Fruit fly (Drosophila melanogaster) whole organism, prepupa: Measurements from ENCODE around the gene Cp7Fc.
A peak's percentile ranks its signal among the peaks of the same experiment; 100 is the strongest.

ENCODE experiments used
- Blimp-1 ChIP-seq: fragments of 200-800 bp; sonication (Bioruptor generic); optimal IDR thresholded peaks from 3 replicates; lab custom pipeline; 2017; ENCODE audit warnings: missing biosample characterization, missing genetic modification characterization, mild to moderate bottlenecking, moderate library complexity, missing genetic modification reagents
- CG10669 ChIP-seq: fragments of 200-800 bp; sonication (Bioruptor generic); optimal IDR thresholded peaks from 3 replicates; lab custom pipeline; 2018; ENCODE audit warnings: missing biosample characterization, mild to moderate bottlenecking, missing genetic modification characterization, moderate library complexity
- CG11762 ChIP-seq: fragments of 200-800 bp; sonication (Bioruptor generic); optimal IDR thresholded peaks from 3 replicates; lab custom pipeline; 2016; ENCODE audit warnings: missing biosample characterization, missing genetic modification characterization; ENCODE audit not compliant: insufficient read depth
- CG11902 ChIP-seq: fragments of 200-800 bp; sonication (Bioruptor generic); optimal IDR thresholded peaks from 3 replicates; lab custom pipeline; 2016; ENCODE audit warnings: missing biosample characterization, missing genetic modification characterization
- CG15336 ChIP-seq: fragments of 200-800 bp; sonication (Bioruptor generic); IDR thresholded peaks from 2 replicates; pipeline ENCODE4 v1.3.6; 2022; ENCODE audit warnings: missing biosample characterization, missing genetic modification characterization
- CG16779 ChIP-seq: fragments of 200-800 bp; sonication (Bioruptor generic); optimal IDR thresholded peaks from 3 replicates; lab custom pipeline; 2017; ENCODE audit warnings: missing biosample characterization, mild to moderate bottlenecking, missing genetic modification characterization
- CG3032 ChIP-seq: fragments of 200-800 bp; optimal IDR thresholded peaks from 2 replicates; lab custom pipeline; 2019; ENCODE audit warnings: missing biosample characterization, mild to moderate bottlenecking, missing genetic modification characterization, moderate library complexity
- CG31627 ChIP-seq: fragments of 200-800 bp; sonication (Bioruptor generic); optimal IDR thresholded peaks from 3 replicates; lab custom pipeline; 2016; ENCODE audit warnings: missing biosample characterization, missing genetic modification characterization
- CG34406 ChIP-seq: fragments of 200-800 bp; sonication (Bioruptor generic); optimal IDR thresholded peaks from 3 replicates; lab custom pipeline; 2016; ENCODE audit warnings: missing biosample characterization, missing genetic modification characterization
- CG3919 ChIP-seq: fragments of 200-800 bp; sonication (Bioruptor generic); optimal IDR thresholded peaks from 3 replicates; lab custom pipeline; 2016; ENCODE audit warnings: missing biosample characterization, missing genetic modification characterization
- CG6163 ChIP-seq: fragments of 200-800 bp; sonication (Bioruptor generic); IDR thresholded peaks from 3 replicates; pipeline ENCODE4 v1.3.6; 2022; ENCODE audit warnings: missing biosample characterization, missing genetic modification characterization
- CG6792 ChIP-seq: fragments of 200-800 bp; sonication (Bioruptor generic); optimal IDR thresholded peaks from 3 replicates; lab custom pipeline; 2016; ENCODE audit warnings: missing biosample characterization, missing genetic modification characterization
- CG6808 ChIP-seq: fragments of 200-800 bp; sonication (Bioruptor generic); optimal IDR thresholded peaks from 3 replicates; lab custom pipeline; 2017; ENCODE audit warnings: missing biosample characterization, missing genetic modification characterization, mild to moderate bottlenecking, moderate library complexity, missing genetic modification reagents
- CG6854 ChIP-seq: fragments of 200-800 bp; sonication (Bioruptor generic); optimal IDR thresholded peaks from 2 replicates; lab custom pipeline; 2017; ENCODE audit warnings: missing biosample characterization, mild to moderate bottlenecking, missing genetic modification characterization
- CG8119 ChIP-seq: fragments of 200-800 bp; sonication (Bioruptor generic); IDR thresholded peaks from 3 replicates; pipeline ENCODE4 v1.3.6; 2022; ENCODE audit warnings: missing biosample characterization, missing genetic modification characterization
- CG8319 ChIP-seq: fragments of 200-800 bp; sonication (Bioruptor generic); optimal IDR thresholded peaks from 3 replicates; lab custom pipeline; 2016; ENCODE audit warnings: missing biosample characterization, missing genetic modification characterization
- CG9139 ChIP-seq: fragments of 200-800 bp; sonication (Bioruptor generic); optimal IDR thresholded peaks from 3 replicates; lab custom pipeline; 2017; ENCODE audit warnings: missing biosample characterization, mild to moderate bottlenecking, missing genetic modification characterization
- Eip78C ChIP-seq: fragments of 200-800 bp; sonication (Bioruptor generic); peaks from one replicate; lab custom pipeline; 2016; ENCODE audit warnings: missing biosample characterization, missing genetic modification characterization
- Eip93F ChIP-seq: fragments of 200-800 bp; sonication (Bioruptor generic); optimal IDR thresholded peaks from 2 replicates; lab custom pipeline; 2016; ENCODE audit warnings: missing biosample characterization, mild to moderate bottlenecking, missing genetic modification characterization
- Ets96B ChIP-seq: fragments of 200-800 bp; optimal IDR thresholded peaks from 2 replicates; lab custom pipeline; 2019; ENCODE audit warnings: missing biosample characterization, mild to moderate bottlenecking, missing genetic modification characterization, moderate library complexity
- Hr38 ChIP-seq: sonication (Bioruptor generic); optimal IDR thresholded peaks from 2 replicates; lab custom pipeline; 2016; ENCODE audit warnings: missing biosample characterization, missing genetic modification characterization
- Hr39 ChIP-seq: fragments of 200-800 bp; sonication (Bioruptor generic); optimal IDR thresholded peaks from 2 replicates; lab custom pipeline; 2016; ENCODE audit warnings: missing biosample characterization, missing genetic modification characterization
- Met ChIP-seq: fragments of 200-800 bp; sonication (Bioruptor generic); optimal IDR thresholded peaks from 3 replicates; lab custom pipeline; 2016; ENCODE audit warnings: missing biosample characterization, missing genetic modification characterization
- Smox ChIP-seq: fragments of 200-800 bp; sonication (Bioruptor generic); optimal IDR thresholded peaks from 3 replicates; lab custom pipeline; 2016; ENCODE audit warnings: missing biosample characterization, missing genetic modification characterization
- Sox102F ChIP-seq: fragments of 200-800 bp; sonication (Bioruptor generic); optimal IDR thresholded peaks from 2 replicates; lab custom pipeline; 2016; ENCODE audit warnings: missing biosample characterization, mild to moderate bottlenecking, missing genetic modification characterization
- Sox15 ChIP-seq: fragments of 200-800 bp; sonication (Bioruptor generic); optimal IDR thresholded peaks from 3 replicates; lab custom pipeline; 2016; ENCODE audit warnings: missing biosample characterization, missing genetic modification characterization
- achi ChIP-seq: fragments of 200-800 bp; sonication (Bioruptor generic); optimal IDR thresholded peaks from 3 replicates; lab custom pipeline; 2016; ENCODE audit warnings: missing biosample characterization, missing genetic modification characterization
- acj6 ChIP-seq: fragments of 200-800 bp; sonication (Bioruptor generic); optimal IDR thresholded peaks from 3 replicates; lab custom pipeline; 2016; ENCODE audit warnings: missing biosample characterization, missing genetic modification characterization
- cyc ChIP-seq: fragments of 200-800 bp; sonication (Bioruptor generic); optimal IDR thresholded peaks from 3 replicates; lab custom pipeline; 2016; ENCODE audit warnings: missing biosample characterization, missing genetic modification characterization
- dac ChIP-seq: fragments of 200-800 bp; sonication (Bioruptor generic); optimal IDR thresholded peaks from 2 replicates; lab custom pipeline; 2017; ENCODE audit warnings: missing biosample characterization, mild to moderate bottlenecking, missing genetic modification characterization
- dsx ChIP-seq: fragments of 200-800 bp; optimal IDR thresholded peaks from 3 replicates; lab custom pipeline; 2019; ENCODE audit warnings: missing biosample characterization, mild to moderate bottlenecking, missing genetic modification characterization, moderate library complexity; ENCODE audit not compliant: poor library complexity, severe bottlenecking
- eg ChIP-seq: fragments of 200-800 bp; sonication (Bioruptor generic); IDR thresholded peaks from 3 replicates; pipeline ENCODE4 v1.3.6; 2022; ENCODE audit warnings: missing biosample characterization, missing genetic modification characterization
- esn ChIP-seq: fragments of 200-800 bp; sonication (Bioruptor generic); optimal IDR thresholded peaks from 2 replicates; lab custom pipeline; 2016; ENCODE audit warnings: missing biosample characterization, mild to moderate bottlenecking, missing genetic modification characterization, moderate library complexity
- fkh ChIP-seq: fragments of 200-800 bp; sonication (Bioruptor generic); optimal IDR thresholded peaks from 3 replicates; lab custom pipeline; 2017; ENCODE audit warnings: missing biosample characterization, mild to moderate bottlenecking, missing genetic modification characterization, moderate library complexity
- lz ChIP-seq: fragments of 200-800 bp; sonication (Bioruptor generic); optimal IDR thresholded peaks from 3 replicates; lab custom pipeline; 2016; ENCODE audit warnings: missing biosample characterization, missing genetic modification characterization
- pdm3 ChIP-seq: fragments of 200-800 bp; sonication (Bioruptor generic); optimal IDR thresholded peaks from 3 replicates; lab custom pipeline; 2016; ENCODE audit warnings: missing biosample characterization, missing genetic modification characterization
- salr ChIP-seq, 2 experiments: fragments of 200-800 bp; sonication (Bioruptor generic); optimal IDR thresholded peaks; 3 replicates each; lab custom pipeline; 2016 to 2018; ENCODE audit warnings: missing biosample characterization in 2 of 2, missing genetic modification characterization in 2 of 2, mild to moderate bottlenecking in 1 of 2
- svp ChIP-seq: fragments of 200-800 bp; sonication (Bioruptor generic); peaks from one replicate; lab custom pipeline; 2016; ENCODE audit warnings: missing biosample characterization, missing genetic modification characterization
- vri ChIP-seq: fragments of 200-800 bp; sonication (Bioruptor generic); optimal IDR thresholded peaks from 3 replicates; lab custom pipeline; 2016; ENCODE audit warnings: missing biosample characterization, mild to moderate bottlenecking, missing genetic modification characterization

Cp7Fc gene

DNA sequence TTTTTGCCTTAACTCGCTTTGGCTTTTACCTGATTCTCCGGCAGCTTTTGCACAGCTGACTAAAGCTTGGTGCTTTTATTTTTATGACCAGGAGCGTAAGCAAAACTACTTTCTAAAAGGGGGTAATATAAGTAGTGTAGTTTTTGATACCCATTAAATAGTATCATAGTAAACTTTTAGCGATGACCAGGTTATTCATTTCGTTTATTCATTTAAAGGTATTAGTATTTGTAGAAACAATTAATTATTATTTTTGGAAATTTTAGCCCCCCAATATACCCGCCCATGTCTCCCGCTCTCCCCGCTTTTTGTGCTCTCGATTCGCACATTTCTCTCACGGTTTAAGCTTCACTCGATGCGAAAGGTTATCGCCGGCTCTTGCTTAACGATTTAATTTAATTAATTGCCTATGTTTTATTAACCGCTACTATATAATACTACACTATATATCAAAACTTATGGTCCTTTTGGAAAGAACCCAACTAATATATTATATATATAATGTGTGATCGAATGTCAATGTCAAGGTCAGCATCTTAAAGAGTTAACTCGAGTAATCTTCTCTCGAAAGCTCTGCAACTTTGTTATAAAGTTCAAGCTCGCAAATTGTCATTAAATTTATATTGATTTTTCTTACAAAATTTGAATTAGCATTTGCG, 12.4 kb upstream of the Cp7Fc start, which contains the start of gene Sptr (continued):
- TF ChIP-seq esn (GFP tag; lab: Kevin White, UChicago) (peak; percentile 97), CG15336 (GFP tag; lab: Robert Waterston, UW) (peak; percentile 96), dsx (GFP tag; lab: Kevin White, UChicago) (peak; percentile 94), cyc (GFP tag; lab: Kevin White, UChicago) (peak; percentile 92), vri (peak; percentile 93), lz (GFP tag; lab: Kevin White, UChicago) (peak; percentile 96), eg (peak; percentile 96), CG3032 (tag; lab: Kevin White, UChicago) (peak; percentile 95), Eip93F (GFP tag; lab: Kevin White, UChicago) (peak; percentile 82), CG8319 (GFP tag; lab: Kevin White, UChicago) (peak; percentile 92), CG34406 (peak; percentile 94), svp (GFP tag; lab: Kevin White, UChicago) (peak; percentile 98), achi (peak; percentile 94), Smox (GFP tag; lab: Kevin White, UChicago) (peak; percentile 95), CG16779 (peak; percentile 92), fkh (GFP tag; lab: Kevin White, UChicago) (no peak), dac (GFP tag; lab: Kevin White, UChicago) (peak; percentile 86)

DNA sequence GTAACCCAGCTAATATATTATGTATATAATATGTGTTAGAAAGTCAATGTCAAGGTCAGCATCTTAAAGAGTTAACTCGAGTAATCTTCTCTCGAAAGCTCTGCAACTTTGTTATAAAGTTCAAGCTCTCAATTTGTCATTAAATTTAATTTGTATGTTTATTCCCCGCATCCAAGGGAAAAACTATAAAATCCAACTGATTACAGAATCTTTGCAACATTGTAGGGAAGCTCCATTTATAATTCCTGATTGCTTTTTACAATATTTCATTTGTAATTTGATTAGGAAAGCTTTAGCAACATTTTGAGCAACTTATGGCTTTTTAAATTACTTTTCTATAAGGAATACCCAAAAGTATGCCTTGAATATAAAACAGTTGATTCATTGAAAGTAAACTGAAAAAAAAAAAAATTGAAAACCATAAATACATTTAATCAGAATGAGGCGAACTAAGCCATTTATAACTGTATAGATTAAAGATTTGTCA, 10.1 kb upstream of the Cp7Fc start:
- TF ChIP-seq Eip78C (GFP tag; lab: Kevin White, UChicago) (peak; percentile 4), achi (no peak), dsx (GFP tag; lab: Kevin White, UChicago) (peak; percentile 97)

DNA sequence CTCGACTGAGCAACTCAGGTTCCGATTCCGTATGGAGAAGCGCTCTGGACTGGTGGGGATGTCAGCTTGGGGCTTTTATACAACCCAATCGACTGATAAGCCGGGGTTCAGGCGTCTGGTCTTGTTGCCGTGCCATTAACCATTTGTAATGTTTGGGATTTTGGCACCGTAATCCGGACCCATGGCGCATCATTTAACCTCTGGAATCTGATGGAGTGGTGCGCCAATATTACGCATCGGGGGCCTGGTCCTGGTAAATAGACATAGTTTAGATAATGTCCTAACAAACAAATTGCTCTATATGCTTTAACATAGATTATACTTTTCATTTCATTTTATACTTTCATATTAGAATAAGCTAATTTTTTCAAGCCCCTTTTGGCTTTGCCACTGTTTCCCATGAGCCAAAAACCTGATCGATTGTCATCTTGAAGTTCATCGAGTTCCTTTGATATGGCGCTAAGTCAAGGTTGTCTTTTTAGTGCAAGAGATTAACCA, 7.9 kb upstream of the Cp7Fc start, which contains the start of gene CG12116:
CG12116 (minus strand) TSS at position 51 of the 498 bp plus-strand sequence.
- TF ChIP-seq Sox102F (peak; percentile 18), Sox15 (GFP tag; lab: Kevin White, UChicago) (no peak), salr (GFP tag; optimal IDR thresholded peaks at IDR 0.05; lab: Kevin White, UChicago) (no peak), CG9139 (GFP tag; lab: Kevin White, UChicago) (no peak), Blimp-1 (no peak), acj6 (GFP tag; lab: Kevin White, UChicago) (no peak), CG6163 (GFP tag; lab: Robert Waterston, UW) (no peak), CG11762 (GFP tag; lab: Kevin White, UChicago) (no peak), CG10669 (GFP tag; lab: Kevin White, UChicago) (no peak), CG8119 (GFP tag; lab: Robert Waterston, UW) (no peak), CG16779 (no peak), lz (GFP tag; lab: Kevin White, UChicago) (no peak), Hr39 (GFP tag; lab: Kevin White, UChicago) (peak; percentile 24), Smox (GFP tag; lab: Kevin White, UChicago) (peak; percentile 18), CG31627 (peak; percentile 7), svp (GFP tag; lab: Kevin White, UChicago) (peak; percentile 98), Met (GFP tag; lab: Kevin White, UChicago) (peak; percentile 13), CG3919 (GFP tag; lab: Kevin White, UChicago) (no peak), Hr38 (no peak)

DNA sequence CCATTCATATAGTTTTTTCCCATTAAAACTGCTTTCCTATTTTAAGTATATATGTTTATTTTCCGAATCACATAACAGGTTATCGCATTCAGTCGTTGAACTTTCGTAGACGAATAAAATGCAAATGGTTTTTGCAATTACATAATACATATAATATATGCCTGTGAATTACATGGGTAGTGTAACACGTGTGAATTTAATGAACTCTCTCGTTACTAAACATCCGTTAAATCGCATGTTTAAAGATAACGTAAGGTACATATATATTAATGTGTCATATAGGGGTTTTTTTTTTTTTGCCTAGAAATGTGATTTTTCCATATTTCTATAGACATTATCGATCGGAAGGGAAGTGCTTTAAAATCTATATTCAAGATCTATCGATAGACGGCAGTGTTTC, 7.3 kb upstream of the Cp7Fc start:
- TF ChIP-seq CG6792 (GFP tag; lab: Kevin White, UChicago) (no peak), cyc (GFP tag; lab: Kevin White, UChicago) (no peak), CG15336 (GFP tag; lab: Robert Waterston, UW) (no peak), CG6808 (GFP tag; lab: Kevin White, UChicago) (no peak), Sox102F (no peak), CG34406 (no peak), pdm3 (GFP tag; lab: Kevin White, UChicago) (no peak), Ets96B (tag; lab: Kevin White, UChicago) (no peak), Blimp-1 (no peak), vri (no peak), CG11762 (GFP tag; lab: Kevin White, UChicago) (no peak), Hr39 (GFP tag; lab: Kevin White, UChicago) (no peak), Hr38 (no peak), CG31627 (no peak), CG6854 (GFP tag; lab: Kevin White, UChicago) (no peak), Eip93F (GFP tag; lab: Kevin White, UChicago) (no peak), CG3032 (tag; lab: Kevin White, UChicago) (no peak), CG11902 (GFP tag; lab: Kevin White, UChicago) (no peak), fkh (GFP tag; lab: Kevin White, UChicago) (no peak)
